Worm (Caenorhabditis elegans): ENCODE measurements around the gene oxi-1.

- TF ChIP-seq flt-1 (GFP tag; IDR thresholded peaks at IDR 0.05) (no peak), pes-1 (GFP tag; IDR thresholded peaks at IDR 0.05) (no peak), ama-1 (optimal IDR thresholded peaks at IDR 0.05) (no peak), scrt-1 (GFP tag; IDR thresholded peaks at IDR 0.05) (no peak), ets-7 (tag; optimal IDR thresholded peaks at IDR 0.05) (no peak), B0310.2 (tag; optimal IDR thresholded peaks at IDR 0.05) (no peak), tra-4 (tag; optimal IDR thresholded peaks at IDR 0.05) (no peak), hnd-1 (tag; optimal IDR thresholded peaks at IDR 0.05) (no peak), sea-1 (GFP tag; conservative IDR thresholded peaks at IDR 0.05) (no peak), F13C5.2 (tag; optimal IDR thresholded peaks at IDR 0.05) (no peak), ceh-36 (tag; optimal IDR thresholded peaks at IDR 0.05) (no peak), ceh-13 (GFP tag; optimal IDR thresholded peaks at IDR 0.05) (no peak), tbx-11 (GFP tag; IDR thresholded peaks at IDR 0.05) (no peak)
These were observed 48.5 kb upstream of the oxi-1 start for ce11 chrIII:10809568-10809967.

Data from whole organism, early embryonic.